In genomic region chrX:12753602-12754347, dm6 we compare ENCODE assay signal across 5 fruit fly cellular contexts.
TF ChIP-seq lines count a peak whose summit lies in the region.

No protein-coding gene starts in this region.

TF ChIP-seq in whole organism, adult, 20 proteins besides CTCF, POLR2A, EP300 and RAD21 (continued from another document):
- TF ChIP-seq CG1620 (GFP tag; optimal IDR thresholded peaks at IDR 0.05; lab: Kevin White, UChicago): no peak
- TF ChIP-seq pad (GFP tag; optimal IDR thresholded peaks at IDR 0.05; lab: Kevin White, UChicago): peak; percentile 94
- no peak for TF ChIP-seq CG33017 (tag; optimal IDR thresholded peaks at IDR 0.05; lab: Kevin White, UChicago)

TF ChIP-seq in whole organism, embryonic, 481 proteins besides CTCF, POLR2A, EP300 and RAD21 (continued from another document and continues in another):
- TF ChIP-seq CG6854 (GFP tag; optimal IDR thresholded peaks at IDR 0.05; lab: Kevin White, UChicago): no peak
- TF ChIP-seq bsh (GFP tag; optimal IDR thresholded peaks at IDR 0.05; lab: Kevin White, UChicago): peak in 1 of 2 experiments; percentile 22
- peak; percentile 79 for TF ChIP-seq CG15479 (GFP tag; optimal IDR thresholded peaks at IDR 0.05; lab: Kevin White, UChicago)
- TF ChIP-seq CG12744 (GFP tag; optimal IDR thresholded peaks at IDR 0.05; lab: Kevin White, UChicago): no peak
- TF ChIP-seq CG31365 (tag; optimal IDR thresholded peaks at IDR 0.05; lab: Kevin White, UChicago): no peak
- TF ChIP-seq toy (GFP tag; IDR thresholded peaks at IDR 0.05; lab: Robert Waterston, UW): no peak
- 0 out of 2 replicates have a peak, but pooled peaks have one; percentile 31 for TF ChIP-seq chm (GFP tag; IDR thresholded peaks at IDR 0.05; lab: Robert Waterston, UW)
- peak; percentile 38 for TF ChIP-seq CG17912 (GFP tag; optimal IDR thresholded peaks at IDR 0.05; lab: Kevin White, UChicago)
- TF ChIP-seq btn (GFP tag; optimal IDR thresholded peaks at IDR 0.05; lab: Kevin White, UChicago): no peak
- TF ChIP-seq CG13894 (tag; optimal IDR thresholded peaks at IDR 0.05; lab: Kevin White, UChicago): no peak
- peak; percentile 82 for TF ChIP-seq CG12769 (tag; optimal IDR thresholded peaks at IDR 0.05; lab: Kevin White, UChicago)
- no peak for TF ChIP-seq Ets65A (GFP tag; lab: Kevin White, UChicago)
- TF ChIP-seq sug (tag; optimal IDR thresholded peaks at IDR 0.05; lab: Kevin White, UChicago): peak; percentile 63
- peak; percentile 83 for TF ChIP-seq CG10543 (GFP tag; optimal IDR thresholded peaks at IDR 0.05; lab: Kevin White, UChicago)
- no peak for TF ChIP-seq fd3F (GFP tag; optimal IDR thresholded peaks at IDR 0.05; lab: Kevin White, UChicago)
- no peak for TF ChIP-seq aop (GFP tag; IDR thresholded peaks at IDR 0.05; lab: Robert Waterston, UW)
- TF ChIP-seq cato (GFP tag; optimal IDR thresholded peaks at IDR 0.05; lab: Kevin White, UChicago; ENCODE audit: borderline replicate concordance): no peak
- TF ChIP-seq HLHmδ (GFP tag; optimal IDR thresholded peaks at IDR 0.05; lab: Kevin White, UChicago): peak; percentile 27
- peak; percentile 72 for TF ChIP-seq Adf1 (GFP tag; IDR thresholded peaks at IDR 0.05; lab: Robert Waterston, UW)
- no peak for TF ChIP-seq peb (GFP tag; IDR thresholded peaks at IDR 0.05; lab: Robert Waterston, UW)
- TF ChIP-seq crol (GFP tag; IDR thresholded peaks at IDR 0.05; lab: Robert Waterston, UW): peak; percentile 99
- TF ChIP-seq CG1603 (tag; optimal IDR thresholded peaks at IDR 0.05; lab: Kevin White, UChicago): peak; percentile 17
- no peak for TF ChIP-seq pan (optimal IDR thresholded peaks at IDR 0.05; lab: Kevin White, UChicago)
- TF ChIP-seq pan (GFP tag; optimal IDR thresholded peaks at IDR 0.05 in 1 of 2, IDR thresholded peaks at IDR 0.05 in 1 of 2): peak in 1 of 2 experiments; percentile 6
- TF ChIP-seq BEAF-32 (GFP tag; optimal IDR thresholded peaks at IDR 0.05; lab: Kevin White, UChicago): no peak
- peak; percentile 20 for TF ChIP-seq ATbp (GFP tag; optimal IDR thresholded peaks at IDR 0.05; lab: Kevin White, UChicago)
- TF ChIP-seq corto (GFP tag; optimal IDR thresholded peaks at IDR 0.05; lab: Kevin White, UChicago): peak; percentile 37
- TF ChIP-seq psq (GFP tag; optimal IDR thresholded peaks at IDR 0.05; lab: Kevin White, UChicago): peak; percentile 81
- TF ChIP-seq nom (GFP tag; optimal IDR thresholded peaks at IDR 0.05; lab: Kevin White, UChicago): peak; percentile 84
- TF ChIP-seq pnt (GFP tag; optimal IDR thresholded peaks at IDR 0.05; lab: Kevin White, UChicago): no peak
- peak; percentile 89 for TF ChIP-seq oc (tag; optimal IDR thresholded peaks at IDR 0.05; lab: Kevin White, UChicago)
- peak; percentile 63; the same call in 1 of the 2 replicates for TF ChIP-seq Drgx (GFP tag; IDR thresholded peaks at IDR 0.05; lab: Robert Waterston, UW)

TF ChIP-seq in whole organism, prepupa, 60 proteins besides CTCF, POLR2A, EP300 and RAD21 (continued from another document and continues in another):
- TF ChIP-seq Gug (GFP tag; IDR thresholded peaks at IDR 0.05; lab: Robert Waterston, UW): peak; percentile 37; the same call in 1 of the 2 replicates
- no peak for TF ChIP-seq CG11902 (GFP tag; optimal IDR thresholded peaks at IDR 0.05; lab: Kevin White, UChicago)
- TF ChIP-seq topi (GFP tag; optimal IDR thresholded peaks at IDR 0.05; lab: Kevin White, UChicago): no peak
- no peak for TF ChIP-seq Hr4 (GFP tag; optimal IDR thresholded peaks at IDR 0.05; lab: Kevin White, UChicago)
- peak; percentile 33 for TF ChIP-seq Eip78C (GFP tag; lab: Kevin White, UChicago)
- peak; percentile 32; the same call in 1 of the 2 replicates for TF ChIP-seq CG11294 (GFP tag; IDR thresholded peaks at IDR 0.05; lab: Robert Waterston, UW)
- TF ChIP-seq achi (GFP tag; optimal IDR thresholded peaks at IDR 0.05; lab: Kevin White, UChicago): no peak
- peak; percentile 64 for TF ChIP-seq CG6276 (GFP tag; optimal IDR thresholded peaks at IDR 0.05; lab: Kevin White, UChicago)
- no peak for TF ChIP-seq Hr39 (GFP tag; optimal IDR thresholded peaks at IDR 0.05; lab: Kevin White, UChicago)
- TF ChIP-seq CG4318 (GFP tag; optimal IDR thresholded peaks at IDR 0.05; lab: Kevin White, UChicago): no peak
- TF ChIP-seq Sox15 (GFP tag; optimal IDR thresholded peaks at IDR 0.05; lab: Kevin White, UChicago): no peak
- peak; percentile 28 for TF ChIP-seq spab (GFP tag; optimal IDR thresholded peaks at IDR 0.05; lab: Kevin White, UChicago)
- TF ChIP-seq CG34406 (GFP tag; optimal IDR thresholded peaks at IDR 0.05; lab: Kevin White, UChicago): no peak
- TF ChIP-seq fkh (GFP tag; optimal IDR thresholded peaks at IDR 0.05; lab: Kevin White, UChicago): peak; percentile 92
- no peak for TF ChIP-seq CG3919 (GFP tag; optimal IDR thresholded peaks at IDR 0.05; lab: Kevin White, UChicago)
- TF ChIP-seq Sox14 (GFP tag; optimal IDR thresholded peaks at IDR 0.05; lab: Kevin White, UChicago): peak; percentile 78
- no peak for TF ChIP-seq esn (GFP tag; optimal IDR thresholded peaks at IDR 0.05; lab: Kevin White, UChicago)
- no peak for TF ChIP-seq CG31627 (GFP tag; optimal IDR thresholded peaks at IDR 0.05; lab: Kevin White, UChicago)
- TF ChIP-seq cyc (GFP tag; optimal IDR thresholded peaks at IDR 0.05; lab: Kevin White, UChicago): no peak
- TF ChIP-seq fd85E (GFP tag; optimal IDR thresholded peaks at IDR 0.05; lab: Kevin White, UChicago): no peak
- peak; percentile 4 for TF ChIP-seq CG3032 (tag; optimal IDR thresholded peaks at IDR 0.05; lab: Kevin White, UChicago)
- TF ChIP-seq Lpt (GFP tag; optimal IDR thresholded peaks at IDR 0.05; lab: Kevin White, UChicago): peak; percentile 41
- TF ChIP-seq fd59A (GFP tag; optimal IDR thresholded peaks at IDR 0.05; lab: Kevin White, UChicago): no peak
- TF ChIP-seq salr (GFP tag; optimal IDR thresholded peaks at IDR 0.05; lab: Kevin White, UChicago): peak in 1 of 2 experiments; percentile 25
- peak; percentile 96 for TF ChIP-seq svp (GFP tag; lab: Kevin White, UChicago)
- peak; percentile 87 for TF ChIP-seq CG9139 (GFP tag; optimal IDR thresholded peaks at IDR 0.05; lab: Kevin White, UChicago)
- peak; percentile 63 for TF ChIP-seq CG15336 (GFP tag; IDR thresholded peaks at IDR 0.05; lab: Robert Waterston, UW)
- peak; percentile 57 for TF ChIP-seq vri (GFP tag; optimal IDR thresholded peaks at IDR 0.05; lab: Kevin White, UChicago)
- TF ChIP-seq CG6792 (GFP tag; optimal IDR thresholded peaks at IDR 0.05; lab: Kevin White, UChicago): peak; percentile 20
- peak; percentile 36 for TF ChIP-seq CG6808 (GFP tag; optimal IDR thresholded peaks at IDR 0.05; lab: Kevin White, UChicago)
- peak; percentile 69 for TF ChIP-seq CG8119 (GFP tag; IDR thresholded peaks at IDR 0.05; lab: Robert Waterston, UW)
- no peak for TF ChIP-seq Sox102F (GFP tag; optimal IDR thresholded peaks at IDR 0.05; lab: Kevin White, UChicago)
- no peak for TF ChIP-seq lz (GFP tag; optimal IDR thresholded peaks at IDR 0.05; lab: Kevin White, UChicago)
- TF ChIP-seq CG1621 (tag; optimal IDR thresholded peaks at IDR 0.05; lab: Kevin White, UChicago): peak; percentile 44
- peak; percentile 47 to 84 for TF ChIP-seq ss (GFP tag; optimal IDR thresholded peaks at IDR 0.05; lab: Kevin White, UChicago)

TF ChIP-seq in whole organism, pupa, 21 proteins besides CTCF, POLR2A, EP300 and RAD21 (continued from another document):
- peak; percentile 56 for TF ChIP-seq CG8159 (tag; optimal IDR thresholded peaks at IDR 0.05; lab: Kevin White, UChicago)
- peak; percentile 55 for TF ChIP-seq CG15710 (tag; optimal IDR thresholded peaks at IDR 0.05; lab: Kevin White, UChicago)

TF ChIP-seq in whole organism, wandering third instar larva, 38 proteins besides CTCF, POLR2A, EP300 and RAD21 (continued from another document):
- TF ChIP-seq jim (GFP tag; optimal IDR thresholded peaks at IDR 0.05; lab: Kevin White, UChicago) (peak; percentile 94), Myc (optimal IDR thresholded peaks at IDR 0.05; lab: Kevin White, UChicago) (no peak), fru (GFP tag; optimal IDR thresholded peaks at IDR 0.05; lab: Kevin White, UChicago) (no peak), N (GFP tag; optimal IDR thresholded peaks at IDR 0.05; lab: Kevin White, UChicago) (no peak), CG9705 (GFP tag; optimal IDR thresholded peaks at IDR 0.05; lab: Kevin White, UChicago) (peak; percentile 40), lola (GFP tag; optimal IDR thresholded peaks at IDR 0.05; lab: Kevin White, UChicago) (no peak), sv (GFP tag; optimal IDR thresholded peaks at IDR 0.05; lab: Kevin White, UChicago) (no peak), psq (GFP tag; optimal IDR thresholded peaks at IDR 0.05; lab: Kevin White, UChicago) (peak; percentile 99), brk (GFP tag; optimal IDR thresholded peaks at IDR 0.05; lab: Kevin White, UChicago) (no peak), Abd-B (GFP tag; optimal IDR thresholded peaks at IDR 0.05; lab: Kevin White, UChicago) (no peak), CG32264 (GFP tag; optimal IDR thresholded peaks at IDR 0.05; lab: Kevin White, UChicago) (no peak), Rel (GFP tag; optimal IDR thresholded peaks at IDR 0.05; lab: Kevin White, UChicago) (no peak), Rel (tag; optimal IDR thresholded peaks at IDR 0.05; lab: Kevin White, UChicago) (peak; percentile 100), usp (GFP tag; optimal IDR thresholded peaks at IDR 0.05; lab: Kevin White, UChicago) (no peak), ey (GFP tag; optimal IDR thresholded peaks at IDR 0.05; lab: Kevin White, UChicago) (no peak), woc (GFP tag; optimal IDR thresholded peaks at IDR 0.05; lab: Kevin White, UChicago) (no peak), dl (GFP tag; optimal IDR thresholded peaks at IDR 0.05; lab: Kevin White, UChicago; ENCODE audit: insufficient read depth in 1 of 2, partially characterized antibody in 2 of 2) (peak in 1 of 2 experiments; percentile 25)
